Fruit fly (Drosophila melanogaster): Measurements from ENCODE around the gene CG11248.

Gene CG11248

DNA sequence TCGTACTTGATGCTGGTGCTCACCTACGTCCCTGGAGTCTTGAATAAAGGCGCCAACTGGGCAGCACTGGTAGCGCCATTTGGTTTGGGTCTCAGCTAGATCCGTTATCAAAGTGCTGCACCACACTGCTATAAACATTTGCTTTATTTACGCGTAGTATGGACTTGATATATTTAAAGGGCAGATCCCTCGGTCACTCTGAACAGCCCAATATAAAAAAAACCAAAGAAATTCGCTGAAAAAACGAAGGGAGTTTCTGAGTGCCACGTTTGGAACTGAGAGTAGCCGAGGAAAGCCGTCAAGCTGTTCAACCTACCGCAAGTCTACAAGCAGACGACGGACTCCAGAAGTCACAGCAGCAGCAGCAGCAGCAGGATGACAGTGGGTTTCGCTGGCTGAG lies 39.0 kb upstream of the CG11248 start, which contains the start of gene Atox1 (continued):
- TF ChIP-seq CG8765 (GFP tag; IDR thresholded peaks at IDR 0.05) (no peak), CG8924 (tag; optimal IDR thresholded peaks at IDR 0.05) (no peak), croc (GFP tag; conservative IDR thresholded peaks at IDR 0.05) (no peak), CG18619 (GFP tag; optimal IDR thresholded peaks at IDR 0.05) (peak; percentile 38), CG12155 (GFP tag; optimal IDR thresholded peaks at IDR 0.05) (peak; percentile 12), btn (GFP tag; optimal IDR thresholded peaks at IDR 0.05) (no peak), CG14441 (GFP tag; IDR thresholded peaks at IDR 0.05) (no peak), CG10565 (GFP tag; optimal IDR thresholded peaks at IDR 0.05) (no peak), onecut (GFP tag; IDR thresholded peaks at IDR 0.05) (peak; percentile 27; the same call in 1 of the 2 replicates), Xrp1 (GFP tag; IDR thresholded peaks at IDR 0.05) (no peak), Hsf (GFP tag; optimal IDR thresholded peaks at IDR 0.05) (peak; percentile 16), Antp (GFP tag; optimal IDR thresholded peaks at IDR 0.05) (peak; percentile 19), CG34224 (GFP tag; IDR thresholded peaks at IDR 0.05; ENCODE audit: partially characterized antibody) (no peak), H15 (GFP tag; IDR thresholded peaks at IDR 0.05) (no peak), ci (GFP tag; IDR thresholded peaks at IDR 0.05) (peak; percentile 78; the same call in 2 of the 3 replicates), CG30020 (tag; optimal IDR thresholded peaks at IDR 0.05) (peak; percentile 11), gsb (GFP tag; IDR thresholded peaks at IDR 0.05) (no peak), CG12659 (GFP tag; optimal IDR thresholded peaks at IDR 0.05) (peak; percentile 65), kah (GFP tag; optimal IDR thresholded peaks at IDR 0.05) (no peak), CG1602 (GFP tag; optimal IDR thresholded peaks at IDR 0.05) (no peak), Camta (GFP tag; optimal IDR thresholded peaks at IDR 0.05) (no peak), CG13775 (GFP tag; optimal IDR thresholded peaks at IDR 0.05) (no peak), CG10209 (GFP tag; optimal IDR thresholded peaks at IDR 0.05) (peak; percentile 27), salm (tag; optimal IDR thresholded peaks at IDR 0.05) (peak; percentile 0), CG4282 (GFP tag; optimal IDR thresholded peaks at IDR 0.05) (no peak), E2f2 (GFP tag; IDR thresholded peaks at IDR 0.05) (peak; percentile 99), CG4424 (GFP tag; optimal IDR thresholded peaks at IDR 0.05) (peak; percentile 10), H2.0 (GFP tag; IDR thresholded peaks at IDR 0.05) (peak; percentile 43; the same call in 1 of the 2 replicates), Mrtf (GFP tag; IDR thresholded peaks at IDR 0.05) (no peak), Nf-YB (GFP tag; optimal IDR thresholded peaks at IDR 0.05) (no peak), CG8290 (GFP tag; optimal IDR thresholded peaks at IDR 0.05) (peak; percentile 27), CG8290 (tag; optimal IDR thresholded peaks at IDR 0.05) (peak in 1 of 2 experiments; percentile 86), HLH4C (GFP tag; IDR thresholded peaks at IDR 0.05; ENCODE audit: partially characterized antibody) (no peak), ttk (GFP tag; IDR thresholded peaks at IDR 0.05) (no peak), CG14965 (GFP tag; optimal IDR thresholded peaks at IDR 0.05; ENCODE audit: borderline replicate concordance) (no peak), dan (GFP tag; IDR thresholded peaks at IDR 0.05) (no peak), CG9797 (GFP tag; optimal IDR thresholded peaks at IDR 0.05) (peak; percentile 83), klu (GFP tag; IDR thresholded peaks at IDR 0.05) (no peak), inv (GFP tag; IDR thresholded peaks at IDR 0.05; ENCODE audit: partially characterized antibody) (no peak), Nf-YA (GFP tag; IDR thresholded peaks at IDR 0.05) (no peak), Ssrp (tag; optimal IDR thresholded peaks at IDR 0.05) (no peak), sima (GFP tag; optimal IDR thresholded peaks at IDR 0.05) (no peak), pum (GFP tag; optimal IDR thresholded peaks at IDR 0.05) (no peak), cwo (GFP tag; optimal IDR thresholded peaks at IDR 0.05) (no peak), CG11247 (GFP tag; IDR thresholded peaks at IDR 0.05) (peak; percentile 37; the same call in 1 of the 2 replicates), CG12236 (GFP tag; optimal IDR thresholded peaks at IDR 0.05) (no peak), sim (GFP tag; IDR thresholded peaks at IDR 0.05) (no peak), so (GFP tag; IDR thresholded peaks at IDR 0.05) (no peak), danr (GFP tag; IDR thresholded peaks at IDR 0.05) (no peak), CG13296 (GFP tag; optimal IDR thresholded peaks at IDR 0.05) (no peak), CG30431 (GFP tag; optimal IDR thresholded peaks at IDR 0.05) (no peak), CG7786 (GFP tag; optimal IDR thresholded peaks at IDR 0.05) (peak; percentile 7), fd102C (GFP tag; optimal IDR thresholded peaks at IDR 0.05) (no peak)
